Worm (Caenorhabditis elegans) whole organism, L3 larva: Measurements from ENCODE around the gene rpb-9.

Experiments used
- R02D3.7 ChIP-seq: fragments of 150-350 bp; optimal IDR thresholded peaks from 2 replicates; lab custom pipeline; 2014; ENCODE audit warnings: missing biosample characterization, missing genetic modification characterization
- egl-27 ChIP-seq: sonication (generic microtip); optimal IDR thresholded peaks from 4 replicates; lab custom pipeline; 2017; ENCODE audit warnings: missing biosample characterization, missing genetic modification reagents, missing genetic modification characterization
- elt-3 ChIP-seq, 3 experiments: fragments of 150-350 bp in 1 of 3; sonication (generic microtip) in 2 of 3; optimal IDR thresholded peaks; 2 replicates in 2 of 3; 4 replicates in 1 of 3; lab custom pipeline; 2014 to 2017; ENCODE audit warnings: missing biosample characterization in 3 of 3, missing genetic modification characterization in 3 of 3
- nhr-237 ChIP-seq: fragments of 150-350 bp; optimal IDR thresholded peaks from 2 replicates; lab custom pipeline; 2014; ENCODE audit warnings: missing biosample characterization, missing genetic modification characterization
- pqm-1 ChIP-seq: fragments of 150-350 bp; optimal IDR thresholded peaks from 2 replicates; lab custom pipeline; 2017; ENCODE audit warnings: missing biosample characterization, missing genetic modification characterization, inconsistent platforms
- skn-1 ChIP-seq: fragments of 150-350 bp; optimal IDR thresholded peaks from 2 replicates; lab custom pipeline; 2014; ENCODE audit warnings: missing biosample characterization, missing genetic modification characterization
- snpc-4 ChIP-seq: fragments of 150-350 bp; optimal IDR thresholded peaks from 2 replicates; lab custom pipeline; 2014; ENCODE audit warnings: missing biosample characterization, missing genetic modification characterization
- tbx-2 ChIP-seq: sonication (generic microtip); optimal IDR thresholded peaks from 2 replicates; lab custom pipeline; 2016; ENCODE audit warnings: mild to moderate bottlenecking, missing genetic modification characterization, missing compliant biosample characterization
- unc-39 ChIP-seq: sonication (generic microtip); optimal IDR thresholded peaks from 4 replicates; lab custom pipeline; 2017; ENCODE audit warnings: missing biosample characterization, missing genetic modification characterization

- no peak for TF ChIP-seq snpc-4 (tag; lab: Kevin White, UChicago)
- no peak for TF ChIP-seq pqm-1
- TF ChIP-seq egl-27 (tag; lab: Kevin White, UChicago) = no peak
- TF ChIP-seq unc-39 = no peak
- no peak for TF ChIP-seq elt-3 (tag; optimal IDR thresholded peaks at IDR 0.05; lab: Kevin White, UChicago)
- TF ChIP-seq skn-1 (tag; lab: Kevin White, UChicago) = no peak
- no peak for TF ChIP-seq nhr-237 (tag; lab: Kevin White, UChicago)
- no peak for TF ChIP-seq R02D3.7
- no peak for TF ChIP-seq tbx-2
These were observed 32.8 kb upstream of the rpb-9 start for ce11 chrV:8044957-8045356.
